Fruit fly (Drosophila melanogaster): ENCODE data around the gene Anp.

DNA sequence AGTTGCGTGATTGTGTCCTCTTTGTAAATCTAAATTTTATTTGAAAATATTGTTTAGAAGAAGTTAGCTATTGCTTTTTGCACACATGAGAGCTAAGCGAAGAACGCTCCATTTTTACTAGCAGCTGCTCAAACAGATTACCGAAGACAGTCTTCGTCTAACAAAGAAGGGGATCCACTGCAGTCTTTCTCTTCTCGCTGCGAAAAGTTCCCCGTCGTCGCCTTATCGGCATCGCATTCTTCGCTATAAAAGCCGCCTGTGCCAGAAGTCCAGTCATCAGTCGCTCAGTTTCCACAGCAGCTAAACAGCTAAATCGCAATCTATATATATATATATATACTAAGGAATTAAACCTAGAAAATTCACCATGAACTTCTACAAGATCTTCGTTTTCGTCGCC lies 6.5 kb downstream of the Anp start, which contains the start of gene CecC:
- TF ChIP-seq CG10669 (GFP tag; optimal IDR thresholded peaks at IDR 0.05), result no peak
- no peak for TF ChIP-seq net (GFP tag; optimal IDR thresholded peaks at IDR 0.05)
- TF ChIP-seq Hr4 (GFP tag; optimal IDR thresholded peaks at IDR 0.05), result no peak
